Worm (Caenorhabditis elegans) whole organism, L4 larva: ENCODE measurements around the gene dnpp-1.
A peak's percentile ranks its signal among the peaks of the same experiment; 100 is the strongest.

ENCODE experiments used
- T26A8.4 ChIP-seq: fragments of 200-800 bp; sonication (Bioruptor generic); IDR thresholded peaks from 2 replicates; pipeline ENCODE4 v1.3.6; 2022; ENCODE audit warnings: missing genetic modification characterization, missing compliant biosample characterization
- ZK337.2 ChIP-seq: fragments of 200-800 bp; sonication (Bioruptor generic); IDR thresholded peaks from 2 replicates; pipeline ENCODE4 v1.3.6; 2022; ENCODE audit warnings: missing genetic modification reagents, missing genetic modification characterization, missing compliant biosample characterization
- aha-1 ChIP-seq: fragments of 150-350 bp; peaks from one replicate; lab custom pipeline; 2014; ENCODE audit warnings: missing biosample characterization, missing genetic modification characterization
- ama-1 ChIP-seq: fragments of 150-350 bp; optimal IDR thresholded peaks from 2 replicates; lab custom pipeline; 2014; ENCODE audit warnings: inconsistent platforms, mixed read lengths
- ceh-44 ChIP-seq: fragments of 200-800 bp; sonication (Bioruptor generic); IDR thresholded peaks from 2 replicates; pipeline ENCODE4 v1.3.6; 2022; ENCODE audit warnings: missing genetic modification reagents, missing genetic modification characterization, missing compliant biosample characterization
- ctbp-1 ChIP-seq: fragments of 200-800 bp; sonication (Bioruptor generic); IDR thresholded peaks from 2 replicates; pipeline ENCODE4 v1.3.6; 2022; ENCODE audit warnings: missing genetic modification reagents, missing genetic modification characterization, missing compliant biosample characterization
- daf-16 ChIP-seq, 3 experiments: sonication (generic microtip); optimal IDR thresholded peaks; 2 replicates each; lab custom pipeline; 2016 to 2017; ENCODE audit warnings: missing genetic modification characterization in 3 of 3, missing genetic modification reagents in 3 of 3, mild to moderate bottlenecking in 2 of 3, missing compliant biosample characterization in 2 of 3, missing biosample characterization in 1 of 3, moderate library complexity in 1 of 3
- daf-19 ChIP-seq: fragments of 200-800 bp; sonication (Bioruptor generic); conservative IDR thresholded peaks from 2 replicates; pipeline ENCODE4 v1.3.6; 2022; ENCODE audit warnings: missing genetic modification characterization, missing compliant biosample characterization
- dmd-6 ChIP-seq: fragments of 200-800 bp; sonication (Bioruptor generic); IDR thresholded peaks from 2 replicates; pipeline ENCODE4 v1.3.6; 2022; ENCODE audit warnings: missing genetic modification reagents, missing genetic modification characterization, missing compliant biosample characterization
- dmd-9 ChIP-seq: fragments of 200-800 bp; sonication (Bioruptor generic); IDR thresholded peaks from 2 replicates; pipeline ENCODE4 v1.3.6; 2022; ENCODE audit warnings: missing genetic modification reagents, missing genetic modification characterization, missing compliant biosample characterization
- dpl-1 ChIP-seq: fragments of 150-350 bp; optimal IDR thresholded peaks from 2 replicates; lab custom pipeline; 2014; ENCODE audit warnings: missing biosample characterization, missing genetic modification reagents, missing genetic modification characterization
- dve-1 ChIP-seq: sonication (generic microtip); optimal IDR thresholded peaks from 2 replicates; lab custom pipeline; 2017; ENCODE audit warnings: antibody characterized with exemption, mild to moderate bottlenecking, missing genetic modification characterization, missing compliant biosample characterization; ENCODE audit not compliant: insufficient read depth
- hif-1 ChIP-seq, 2 experiments: sonication (generic microtip); optimal IDR thresholded peaks; 2 replicates each; lab custom pipeline; 2016 to 2017; ENCODE audit warnings: missing compliant biosample characterization in 2 of 2, missing genetic modification characterization in 2 of 2, missing genetic modification reagents in 2 of 2, missing genotype in 2 of 2, mild to moderate bottlenecking in 1 of 2
- hlh-11 ChIP-seq: fragments of 200-800 bp; sonication (Bioruptor generic); optimal IDR thresholded peaks from 2 replicates; lab custom pipeline; 2018; ENCODE audit warnings: mild to moderate bottlenecking, missing genetic modification characterization, missing compliant biosample characterization
- hlh-30 ChIP-seq: sonication (generic microtip); optimal IDR thresholded peaks from 2 replicates; lab custom pipeline; 2017; ENCODE audit warnings: antibody characterized with exemption, mild to moderate bottlenecking, missing genetic modification characterization, missing compliant biosample characterization; ENCODE audit not compliant: insufficient read depth
- hmg-1.1 ChIP-seq: fragments of 200-800 bp; sonication (Bioruptor generic); IDR thresholded peaks from 2 replicates; pipeline ENCODE4 v1.3.6; 2022; ENCODE audit warnings: missing genetic modification reagents, missing genetic modification characterization, missing compliant biosample characterization
- jun-1 ChIP-seq: fragments of 150-350 bp; optimal IDR thresholded peaks from 2 replicates; lab custom pipeline; 2014; ENCODE audit warnings: missing biosample characterization, missing genetic modification reagents, missing genetic modification characterization
- lin-38 ChIP-seq: fragments of 200-800 bp; sonication (Bioruptor generic); IDR thresholded peaks from 2 replicates; pipeline ENCODE4 v1.3.6; 2022; ENCODE audit warnings: missing genetic modification reagents, missing genetic modification characterization, missing compliant biosample characterization
- lir-3 ChIP-seq: sonication (generic microtip); optimal IDR thresholded peaks from 2 replicates; lab custom pipeline; 2016; ENCODE audit warnings: mild to moderate bottlenecking, missing genetic modification characterization, missing compliant biosample characterization
- lsy-2 ChIP-seq, 2 experiments: fragments of 150-350 bp in 1 of 2; sonication (generic microtip) in 1 of 2; optimal IDR thresholded peaks; 2 replicates each; lab custom pipeline; 2014 to 2017; ENCODE audit warnings: missing biosample characterization in 2 of 2, missing genetic modification characterization in 2 of 2
- madf-5 ChIP-seq, 2 experiments: fragments of 200-800 bp; sonication (Bioruptor generic); IDR thresholded peaks; 2 replicates each; pipeline ENCODE4 v1.3.6; 2022; ENCODE audit warnings: missing compliant biosample characterization in 2 of 2, missing genetic modification characterization in 2 of 2
- madf-9 ChIP-seq: fragments of 200-800 bp; sonication (Bioruptor generic); conservative IDR thresholded peaks from 2 replicates; pipeline ENCODE4 v1.3.6; 2022; ENCODE audit warnings: missing genetic modification reagents, missing genetic modification characterization, missing compliant biosample characterization
- mdt-29 ChIP-seq: fragments of 200-800 bp; sonication (Bioruptor generic); IDR thresholded peaks from 2 replicates; pipeline ENCODE4 v1.3.6; 2022; ENCODE audit warnings: missing genetic modification reagents, missing genetic modification characterization, missing compliant biosample characterization
- mep-1 ChIP-seq: fragments of 150-350 bp; sonication (generic microtip); optimal IDR thresholded peaks from 3 replicates; lab custom pipeline; 2014; ENCODE audit warnings: missing biosample characterization, missing genetic modification characterization
- mes-2 ChIP-seq: sonication (generic microtip); optimal IDR thresholded peaks from 2 replicates; lab custom pipeline; 2016; ENCODE audit warnings: missing genotype, mild to moderate bottlenecking, missing genetic modification characterization, missing compliant biosample characterization; ENCODE audit not compliant: poor library complexity, severe bottlenecking
- mxl-2 ChIP-seq: fragments of 200-800 bp; sonication (Bioruptor generic); conservative IDR thresholded peaks from 2 replicates; pipeline ENCODE4 v1.3.6; 2022; ENCODE audit warnings: missing genetic modification reagents, missing genetic modification characterization, missing compliant biosample characterization
- nhr-237 ChIP-seq: sonication (generic microtip); optimal IDR thresholded peaks from 2 replicates; lab custom pipeline; 2017; ENCODE audit warnings: missing biosample characterization, missing genetic modification characterization
- nhr-28 ChIP-seq: fragments of 150-350 bp; optimal IDR thresholded peaks from 2 replicates; lab custom pipeline; 2014; ENCODE audit warnings: missing biosample characterization, missing genetic modification characterization
- nhr-76 ChIP-seq: fragments of 150-350 bp; optimal IDR thresholded peaks from 2 replicates; lab custom pipeline; 2014; ENCODE audit warnings: missing biosample characterization, missing genetic modification characterization
- php-3 ChIP-seq: fragments of 200-800 bp; sonication (Bioruptor generic); IDR thresholded peaks from 2 replicates; pipeline ENCODE4 v1.3.6; 2022; ENCODE audit warnings: missing genetic modification reagents, missing genetic modification characterization, missing compliant biosample characterization
- rbr-2 ChIP-seq: sonication (generic microtip); optimal IDR thresholded peaks from 2 replicates; lab custom pipeline; 2016; ENCODE audit warnings: missing genotype, missing genetic modification characterization, missing compliant biosample characterization
- spr-3 ChIP-seq: fragments of 200-800 bp; sonication (Bioruptor generic); optimal IDR thresholded peaks from 2 replicates; lab custom pipeline; 2018; ENCODE audit warnings: mild to moderate bottlenecking, missing genetic modification characterization, missing compliant biosample characterization
- unc-62 ChIP-seq, 3 experiments: fragments of 150-350 bp in 1 of 3; sonication (generic microtip); optimal IDR thresholded peaks in 2 of 3; peaks in 1 of 3; 1 replicate in 1 of 3; 2 replicates in 2 of 3; lab custom pipeline; 2014 to 2017; ENCODE audit warnings: missing biosample characterization in 3 of 3, missing genetic modification characterization in 3 of 3, missing genetic modification reagents in 3 of 3, missing genotype in 1 of 3
- zag-1 ChIP-seq: fragments of 150-350 bp; optimal IDR thresholded peaks from 2 replicates; lab custom pipeline; 2014; ENCODE audit warnings: missing biosample characterization, missing genetic modification characterization

Gene dnpp-1

DNA sequence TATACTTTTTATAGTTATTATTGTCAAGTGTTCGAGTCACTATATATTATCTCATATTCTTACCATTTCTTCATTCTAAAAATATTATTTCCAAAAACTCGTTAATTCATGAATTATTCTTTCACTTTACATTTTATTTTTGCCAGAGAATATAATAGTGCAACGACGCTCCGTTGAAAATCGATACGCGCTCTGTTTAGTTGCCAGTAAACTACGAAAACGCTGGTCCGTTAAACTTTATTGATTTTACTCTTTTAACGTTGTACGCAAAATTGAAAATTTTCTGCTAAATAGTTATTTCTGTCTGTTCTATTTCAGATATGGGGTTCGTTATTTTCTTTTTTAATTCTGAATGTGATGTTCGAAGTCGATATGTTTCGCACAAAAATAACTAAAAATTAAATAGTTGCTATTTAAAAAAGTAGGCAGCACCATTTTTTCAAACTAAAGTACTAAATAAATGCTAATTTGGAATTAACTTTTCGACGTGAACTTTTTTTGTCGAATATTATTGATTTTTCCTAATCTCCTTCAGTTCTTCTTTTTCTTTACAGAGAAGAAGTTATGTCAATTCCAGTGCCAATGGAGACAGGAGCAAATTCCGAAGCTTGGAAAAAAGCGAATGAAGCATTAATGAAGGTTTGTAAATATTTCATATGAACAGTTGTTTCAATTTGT, 15.8 kb upstream of the dnpp-1 start, which contains the start of gene hpo-10 (continued):
- TF ChIP-seq spr-3 (GFP tag; lab: Kevin White, UChicago): no peak
- TF ChIP-seq madf-5 (GFP tag; IDR thresholded peaks at IDR 0.05; lab: Robert Waterston, UW): no peak
- TF ChIP-seq dpl-1 (GFP tag; lab: Kevin White, UChicago): peak; percentile 12
- no peak for TF ChIP-seq ctbp-1 (GFP tag; lab: Robert Waterston, UW)
- no peak for TF ChIP-seq hlh-11 (tag; lab: Kevin White, UChicago)
- TF ChIP-seq hif-1 (tag; optimal IDR thresholded peaks at IDR 0.05; lab: Kevin White, UChicago): no peak
- TF ChIP-seq ZK337.2 (GFP tag; lab: Robert Waterston, UW): no peak
- TF ChIP-seq daf-19 (GFP tag; lab: Robert Waterston, UW): no peak
- TF ChIP-seq lin-38: peak; percentile 37; the same call in 1 of the 2 replicates
- no peak for TF ChIP-seq ceh-44 (GFP tag; lab: Robert Waterston, UW)
- TF ChIP-seq nhr-28 (tag; lab: Kevin White, UChicago): no peak
- TF ChIP-seq, all 104 proteins: peak for 11

DNA sequence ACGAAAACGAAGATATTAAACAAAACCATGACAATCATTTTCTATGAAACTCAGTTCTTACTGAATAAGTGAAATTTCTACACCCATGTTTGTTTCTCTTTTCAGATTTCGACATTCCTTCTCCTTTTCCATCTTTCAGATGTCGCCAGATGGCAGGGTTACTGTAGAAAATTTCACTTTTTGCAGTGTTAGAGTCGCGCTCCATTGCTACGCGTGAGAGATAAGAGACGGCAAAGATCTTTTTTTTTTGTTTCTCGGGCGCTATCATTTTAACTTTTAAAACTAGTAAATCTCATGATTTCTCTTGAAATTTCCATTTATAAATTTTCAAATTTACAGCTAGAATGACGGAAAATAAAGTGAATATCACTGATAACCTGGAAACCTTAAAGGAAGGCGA, 14.6 kb upstream of the dnpp-1 start, which contains the start of the genes mig-21 and F01F1.2:
mig-21 (minus strand) TSS at position 166 of the 400 bp plus-strand sequence.
F01F1.2 (plus strand) TSS at position 340 of the 400 bp plus-strand sequence.
- TF ChIP-seq T26A8.4 (GFP tag; lab: Robert Waterston, UW): no peak
- TF ChIP-seq dmd-9 (GFP tag; lab: Robert Waterston, UW): no peak
- peak; percentile 31 for TF ChIP-seq mes-2 (tag; lab: Kevin White, UChicago)
- TF ChIP-seq nhr-237: no peak
- TF ChIP-seq daf-19 (GFP tag; lab: Robert Waterston, UW): no peak
- TF ChIP-seq ZK337.2 (GFP tag; lab: Robert Waterston, UW): no peak
- TF ChIP-seq jun-1: no peak
- peak in 1 of 2 experiments; percentile 75 for TF ChIP-seq lsy-2 (tag; optimal IDR thresholded peaks at IDR 0.05; lab: Kevin White, UChicago)
- no peak for TF ChIP-seq lir-3 (tag; lab: Kevin White, UChicago)
- TF ChIP-seq spr-3 (GFP tag; lab: Kevin White, UChicago): no peak
- TF ChIP-seq mxl-2: no peak
- TF ChIP-seq lin-38: peak; percentile 49; the same call in 1 of the 2 replicates
- TF ChIP-seq madf-9 (GFP tag; lab: Robert Waterston, UW): no peak

DNA sequence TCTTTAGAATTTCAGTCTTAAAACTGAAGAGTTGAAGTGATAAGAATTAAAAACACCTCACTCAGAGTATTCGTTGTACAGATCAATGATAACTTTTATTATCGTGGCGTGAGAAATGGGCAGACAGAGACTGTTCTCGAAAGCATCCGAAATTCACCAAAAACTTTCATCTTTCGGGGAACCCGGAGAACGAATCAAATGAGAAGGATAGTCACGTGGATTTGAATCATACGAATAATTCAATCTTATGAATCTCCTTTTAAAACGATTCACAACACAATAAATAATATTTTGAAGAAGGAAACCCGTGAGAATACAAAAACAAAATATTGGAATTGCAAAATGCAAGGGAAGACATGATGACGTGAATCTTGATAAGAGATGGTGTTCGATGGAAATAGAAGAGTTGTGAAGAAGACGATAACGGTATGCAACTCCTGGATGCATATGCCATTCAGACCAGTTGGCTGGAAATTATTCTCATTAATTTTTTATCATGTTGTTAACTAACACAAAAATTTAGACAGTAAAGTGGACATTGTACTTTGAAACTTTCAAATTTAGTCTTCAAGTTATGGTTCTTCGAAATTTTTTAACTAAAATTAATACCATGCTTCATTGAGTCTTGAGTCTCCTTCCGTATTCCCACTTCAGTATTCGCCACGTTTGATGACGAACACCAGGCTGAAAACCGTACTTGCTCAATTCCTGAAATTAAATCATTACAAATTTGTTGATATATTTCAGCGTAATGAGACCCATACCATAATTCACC, 13.5 kb upstream of the dnpp-1 start:
- TF ChIP-seq mep-1 (tag; lab: Kevin White, UChicago) (peak; percentile 34), dve-1 (tag; lab: Kevin White, UChicago) (peak; percentile 80), dmd-6 (GFP tag; lab: Robert Waterston, UW) (peak; percentile 57), hlh-11 (tag; lab: Kevin White, UChicago) (peak; percentile 65), zag-1 (tag; lab: Kevin White, UChicago) (no peak), hlh-30 (tag; lab: Kevin White, UChicago) (peak; percentile 83), hmg-1.1 (0 out of 2 replicates have a peak, but pooled peaks have one; percentile 12), daf-16 (GFP tag; optimal IDR thresholded peaks at IDR 0.05; lab: Kevin White, UChicago) (no peak), daf-16 (tag; optimal IDR thresholded peaks at IDR 0.05; lab: Kevin White, UChicago) (peak; percentile 61), mdt-29 (GFP tag; lab: Robert Waterston, UW) (peak; percentile 96), ama-1 (lab: Kevin White, UChicago) (no peak), nhr-76 (no peak), php-3 (0 out of 2 replicates have a peak, but pooled peaks have one; percentile 18), aha-1 (tag; lab: Kevin White, UChicago) (peak; percentile 78), rbr-2 (tag; lab: Kevin White, UChicago) (no peak), nhr-28 (tag; lab: Kevin White, UChicago) (peak; percentile 57), unc-62 (GFP tag; optimal IDR thresholded peaks at IDR 0.05 in 1 of 2; lab: Kevin White, UChicago) (peak in 1 of 2 experiments; percentile 72), unc-62 (tag; optimal IDR thresholded peaks at IDR 0.05; lab: Kevin White, UChicago) (no peak)
